Fruit fly (Drosophila melanogaster): Measurements from ENCODE around the gene CG15333.

DNA sequence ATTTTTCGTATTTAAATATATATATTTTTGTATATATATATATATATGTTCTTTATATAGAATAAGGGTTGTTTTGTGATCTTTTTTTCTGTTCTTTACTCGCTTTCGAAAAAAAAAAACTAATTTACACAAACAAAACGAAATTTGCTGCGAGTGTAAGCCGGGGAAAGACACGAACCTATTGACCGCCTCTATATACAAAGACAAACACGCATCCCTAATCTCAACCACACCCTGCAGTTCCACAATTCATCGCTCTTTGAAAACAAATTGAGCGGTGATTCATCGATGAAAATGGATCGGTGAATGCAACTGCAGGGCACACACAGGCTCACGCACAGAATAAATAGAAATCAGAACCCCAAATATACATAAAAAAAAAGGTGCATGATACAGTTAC lies 17.8 kb upstream of the CG15333 start:
- TF ChIP-seq D1 (tag; optimal IDR thresholded peaks at IDR 0.05): no peak
- TF ChIP-seq CG17806 (tag; optimal IDR thresholded peaks at IDR 0.05): no peak
- TF ChIP-seq CG4496 (GFP tag; IDR thresholded peaks at IDR 0.05): no peak
- TF ChIP-seq Snoo (tag; optimal IDR thresholded peaks at IDR 0.05): no peak
- no peak for TF ChIP-seq Pif1A (GFP tag; optimal IDR thresholded peaks at IDR 0.05)
- no peak for TF ChIP-seq gl (tag; optimal IDR thresholded peaks at IDR 0.05)
- no peak for TF ChIP-seq EcR (GFP tag; optimal IDR thresholded peaks at IDR 0.05)
- no peak for TF ChIP-seq CG15710 (tag; optimal IDR thresholded peaks at IDR 0.05)
- TF ChIP-seq Pif1B (GFP tag; optimal IDR thresholded peaks at IDR 0.05): no peak
- no peak for TF ChIP-seq Ets98B (GFP tag; IDR thresholded peaks at IDR 0.05)

All from whole organism, pupa.